Fruit fly (Drosophila melanogaster) S2 (cell line): Measurements from ENCODE around the gene CG4970.

Source experiments
- CG8478 ChIP-seq: fragments of >200 bp; optimal IDR thresholded peaks from 2 replicates; lab custom pipeline; 2018
- CTCF ChIP-seq, 2 experiments: fragments of >200 bp; optimal IDR thresholded peaks; 2 replicates each; lab custom pipeline; 2018

- TF ChIP-seq CG8478 (no peak), CTCF (optimal IDR thresholded peaks at IDR 0.05; lab: Kevin White, UChicago) (peak; percentile 77 to 84)
These were observed at the start of gene CG4970, which contains the start of gene Dlg5 for dm6 chr2L:11516526-11517441.
